Fruit fly (Drosophila melanogaster) whole organism, embryonic: Measurements from ENCODE around the gene UQCR-Q.

Experiments
- CG10565 ChIP-seq: fragments of 200-800 bp; sonication (Bioruptor generic); optimal IDR thresholded peaks from 3 replicates; lab custom pipeline; 2016; ENCODE audit warnings: missing biosample characterization, mild to moderate bottlenecking, missing genetic modification characterization
- CG11504 ChIP-seq: fragments of 200-800 bp; sonication (Bioruptor generic); optimal IDR thresholded peaks from 3 replicates; lab custom pipeline; 2019; ENCODE audit warnings: missing biosample characterization, mild to moderate bottlenecking, missing genetic modification characterization, moderate library complexity
- CG11695 ChIP-seq: fragments of 200-800 bp; sonication (Bioruptor generic); IDR thresholded peaks from 3 replicates; pipeline ENCODE4 v1.3.6; 2022; ENCODE audit warnings: missing biosample characterization, missing genetic modification characterization
- CG12104 ChIP-seq: fragments of 200-800 bp; sonication (Bioruptor generic); optimal IDR thresholded peaks from 3 replicates; lab custom pipeline; 2016; ENCODE audit warnings: missing biosample characterization, missing genetic modification characterization
- CG12744 ChIP-seq: fragments of 200-800 bp; sonication (Bioruptor generic); optimal IDR thresholded peaks from 2 replicates; lab custom pipeline; 2016; ENCODE audit warnings: missing biosample characterization, missing genetic modification characterization
- CG14667 ChIP-seq: fragments of 200-800 bp; sonication (Bioruptor generic); IDR thresholded peaks from 2 replicates; pipeline ENCODE4 v1.3.6; 2022; ENCODE audit warnings: missing biosample characterization, missing genetic modification characterization
- CG15514 ChIP-seq: fragments of 200-800 bp; sonication (Bioruptor generic); optimal IDR thresholded peaks from 3 replicates; lab custom pipeline; 2017; ENCODE audit warnings: missing biosample characterization, missing genetic modification characterization, mild to moderate bottlenecking, moderate library complexity, missing genetic modification reagents
- CG15696 ChIP-seq: fragments of 200-800 bp; sonication (Bioruptor generic); optimal IDR thresholded peaks from 2 replicates; lab custom pipeline; 2019; ENCODE audit warnings: missing biosample characterization, mild to moderate bottlenecking, missing genetic modification characterization, moderate library complexity
- CG1603 ChIP-seq: fragments of 200-800 bp; sonication (Bioruptor generic); optimal IDR thresholded peaks from 2 replicates; lab custom pipeline; 2019; ENCODE audit warnings: missing biosample characterization, mild to moderate bottlenecking, missing genetic modification characterization, moderate library complexity
- CG17361 ChIP-seq: fragments of 200-800 bp; sonication (Bioruptor generic); IDR thresholded peaks from 3 replicates; pipeline ENCODE4 v1.3.6; 2022; ENCODE audit warnings: missing biosample characterization, missing genetic modification characterization
- CG3163 ChIP-seq: fragments of 200-800 bp; sonication (Bioruptor generic); optimal IDR thresholded peaks from 3 replicates; lab custom pipeline; 2016; ENCODE audit warnings: missing biosample characterization, missing genetic modification characterization
- CG3838 ChIP-seq: fragments of 200-800 bp; sonication (Bioruptor generic); optimal IDR thresholded peaks from 3 replicates; lab custom pipeline; 2016; ENCODE audit warnings: missing biosample characterization, missing genetic modification characterization
- CG4707 ChIP-seq: fragments of 200-800 bp; sonication (Bioruptor generic); optimal IDR thresholded peaks from 2 replicates; lab custom pipeline; 2018; ENCODE audit warnings: missing biosample characterization, mild to moderate bottlenecking, missing genetic modification characterization, moderate library complexity
- CG6689 ChIP-seq: fragments of 200-800 bp; sonication (Bioruptor generic); IDR thresholded peaks from 2 replicates; pipeline ENCODE4 v1.3.6; 2022; ENCODE audit warnings: missing biosample characterization, missing genetic modification characterization
- CG9797 ChIP-seq: fragments of 200-800 bp; sonication (Bioruptor generic); optimal IDR thresholded peaks from 3 replicates; lab custom pipeline; 2018; ENCODE audit warnings: missing biosample characterization, mild to moderate bottlenecking, missing genetic modification characterization
- CG9932 ChIP-seq: fragments of 200-800 bp; sonication (Bioruptor generic); IDR thresholded peaks from 2 replicates; pipeline ENCODE4 v1.3.6; 2022; ENCODE audit warnings: missing biosample characterization, missing genetic modification characterization
- Camta ChIP-seq: fragments of 200-800 bp; sonication (Bioruptor generic); optimal IDR thresholded peaks from 2 replicates; lab custom pipeline; 2016; ENCODE audit warnings: missing biosample characterization, missing genetic modification characterization
- CkIIα-i1 ChIP-seq: fragments of 200-800 bp; sonication (Bioruptor generic); IDR thresholded peaks from 2 replicates; pipeline ENCODE4 v1.3.6; 2022; ENCODE audit warnings: missing biosample characterization, missing genetic modification characterization
- Fer2 ChIP-seq: fragments of 200-800 bp; sonication (Bioruptor generic); optimal IDR thresholded peaks from 2 replicates; lab custom pipeline; 2018; ENCODE audit warnings: missing biosample characterization, mild to moderate bottlenecking, missing genetic modification characterization, moderate library complexity
- Hr3 ChIP-seq: fragments of 200-800 bp; sonication (Bioruptor generic); optimal IDR thresholded peaks from 3 replicates; lab custom pipeline; 2016; ENCODE audit warnings: missing biosample characterization, missing genetic modification characterization
- Med ChIP-seq: fragments of 200-800 bp; sonication (Bioruptor generic); peaks from one replicate; lab custom pipeline; 2016; ENCODE audit warnings: missing biosample characterization, missing genetic modification characterization, mild to moderate bottlenecking, inconsistent platforms, moderate library complexity
- Meics ChIP-seq: fragments of 200-800 bp; sonication (Bioruptor generic); optimal IDR thresholded peaks from 2 replicates; lab custom pipeline; 2017; ENCODE audit warnings: missing biosample characterization, mild to moderate bottlenecking, missing genetic modification characterization
- Neu2 ChIP-seq: fragments of 200-800 bp; sonication (Bioruptor generic); optimal IDR thresholded peaks from 3 replicates; lab custom pipeline; 2016; ENCODE audit warnings: missing biosample characterization, missing genetic modification characterization, borderline replicate concordance
- Oli ChIP-seq: fragments of 200-800 bp; sonication (Bioruptor generic); optimal IDR thresholded peaks from 2 replicates; lab custom pipeline; 2018; ENCODE audit warnings: missing biosample characterization, mild to moderate bottlenecking, missing genetic modification characterization, moderate library complexity
- Optix ChIP-seq: fragments of 200-800 bp; sonication (Bioruptor generic); IDR thresholded peaks from 3 replicates; pipeline ENCODE4 v1.3.6; 2022; ENCODE audit warnings: missing biosample characterization, missing genetic modification characterization
- Ptx1 ChIP-seq: fragments of 200-800 bp; sonication (Bioruptor generic); IDR thresholded peaks from 2 replicates; pipeline ENCODE4 v1.3.6; 2022; ENCODE audit warnings: missing biosample characterization, missing genetic modification characterization
- Spps ChIP-seq: fragments of 200-800 bp; sonication (Bioruptor generic); optimal IDR thresholded peaks from 2 replicates; lab custom pipeline; 2018; ENCODE audit warnings: missing biosample characterization, mild to moderate bottlenecking, missing genetic modification characterization
- abd-A ChIP-seq: fragments of 200-800 bp; sonication (Bioruptor generic); optimal IDR thresholded peaks from 3 replicates; lab custom pipeline; 2019; ENCODE audit warnings: missing biosample characterization, mild to moderate bottlenecking, missing genetic modification characterization, moderate library complexity
- al ChIP-seq: fragments of 200-800 bp; sonication (Bioruptor generic); IDR thresholded peaks from 2 replicates; pipeline ENCODE4 v1.3.6; 2022; ENCODE audit warnings: missing biosample characterization, missing genetic modification characterization
- dmrt11E ChIP-seq: fragments of 200-800 bp; sonication (Bioruptor generic); optimal IDR thresholded peaks from 3 replicates; lab custom pipeline; 2018; ENCODE audit warnings: missing biosample characterization, mild to moderate bottlenecking, missing genetic modification characterization, moderate library complexity
- fd96Cb ChIP-seq: fragments of 200-800 bp; sonication (Bioruptor generic); optimal IDR thresholded peaks from 2 replicates; lab custom pipeline; 2018; ENCODE audit warnings: missing biosample characterization, mild to moderate bottlenecking, missing genetic modification characterization, moderate library complexity
- fru ChIP-seq: fragments of >200 bp; optimal IDR thresholded peaks from 2 replicates; lab custom pipeline; 2017
- ham ChIP-seq: fragments of 200-800 bp; sonication (Bioruptor generic); IDR thresholded peaks from 2 replicates; pipeline ENCODE4 v1.3.6; 2022; ENCODE audit warnings: missing biosample characterization, missing genetic modification characterization
- hkb ChIP-seq, 2 experiments: fragments of 200-800 bp in 1 of 2; fragments of >200 bp in 1 of 2; sonication (Bioruptor generic) in 1 of 2; IDR thresholded peaks in 1 of 2; optimal IDR thresholded peaks in 1 of 2; 2 replicates each; pipeline versions ENCODE4 v1.3.6 to Lab custom; 2017 to 2022; ENCODE audit warnings: missing biosample characterization in 1 of 2, missing genetic modification characterization in 1 of 2
- jing ChIP-seq: fragments of 200-800 bp; sonication (Bioruptor generic); optimal IDR thresholded peaks from 2 replicates; lab custom pipeline; 2018; ENCODE audit warnings: missing biosample characterization, mild to moderate bottlenecking, missing genetic modification characterization
- kay ChIP-seq: fragments of 200-800 bp; sonication (Bioruptor generic); optimal IDR thresholded peaks from 2 replicates; lab custom pipeline; 2016; ENCODE audit warnings: missing biosample characterization, missing genetic modification characterization
- kni ChIP-seq: fragments of 200-800 bp; sonication (Bioruptor generic); optimal IDR thresholded peaks from 3 replicates; lab custom pipeline; 2017; ENCODE audit warnings: mild to moderate bottlenecking, missing biosample characterization, missing genetic modification reagents, missing genetic modification characterization
- lola ChIP-seq, 3 experiments: fragments of >200 bp in 2 of 3; fragments of 200-800 bp in 1 of 3; sonication (Bioruptor generic) in 1 of 3; optimal IDR thresholded peaks; 2 replicates each; lab custom pipeline; 2017 to 2019; ENCODE audit warnings: missing biosample characterization in 3 of 3, missing genetic modification characterization in 3 of 3, mild to moderate bottlenecking in 1 of 3, moderate library complexity in 1 of 3
- luna ChIP-seq: fragments of 200-800 bp; sonication (Bioruptor generic); optimal IDR thresholded peaks from 2 replicates; lab custom pipeline; 2016; ENCODE audit warnings: missing biosample characterization, missing genetic modification characterization
- mam ChIP-seq: fragments of 200-800 bp; sonication (Bioruptor generic); optimal IDR thresholded peaks from 3 replicates; lab custom pipeline; 2016; ENCODE audit warnings: missing biosample characterization, missing genetic modification characterization
- oc ChIP-seq: fragments of 200-800 bp; sonication (Bioruptor generic); optimal IDR thresholded peaks from 2 replicates; lab custom pipeline; 2018; ENCODE audit warnings: missing biosample characterization, mild to moderate bottlenecking, missing genetic modification characterization, moderate library complexity
- otp ChIP-seq: fragments of 200-800 bp; sonication (Bioruptor generic); IDR thresholded peaks from 3 replicates; pipeline ENCODE4, ENCODE4 v1.3.6; 2022; ENCODE audit warnings: missing biosample characterization, missing genetic modification characterization
- run ChIP-seq: fragments of 200-800 bp; sonication (Bioruptor generic); optimal IDR thresholded peaks from 3 replicates; lab custom pipeline; 2018; ENCODE audit warnings: missing biosample characterization, mild to moderate bottlenecking, missing genetic modification characterization
- sd ChIP-seq: fragments of 200-800 bp; sonication (Bioruptor generic); optimal IDR thresholded peaks from 3 replicates; lab custom pipeline; 2018; ENCODE audit warnings: missing biosample characterization, mild to moderate bottlenecking, missing genetic modification characterization, moderate library complexity
- tin ChIP-seq: fragments of 200-800 bp; sonication (Bioruptor generic); optimal IDR thresholded peaks from 3 replicates; lab custom pipeline; 2016; ENCODE audit warnings: missing biosample characterization, missing genetic modification characterization
- tio ChIP-seq: fragments of 200-800 bp; sonication (Bioruptor generic); optimal IDR thresholded peaks from 2 replicates; lab custom pipeline; 2017; ENCODE audit warnings: missing biosample characterization, missing genetic modification characterization, inconsistent platforms
- tll ChIP-seq, 2 experiments: fragments of 200-800 bp in 1 of 2; fragments of >200 bp in 1 of 2; sonication (Bioruptor generic) in 1 of 2; optimal IDR thresholded peaks; 2 replicates each; lab custom pipeline; 2017 to 2019; ENCODE audit warnings: missing biosample characterization in 2 of 2, missing genetic modification characterization in 2 of 2, mild to moderate bottlenecking in 1 of 2, moderate library complexity in 1 of 2
- unc-4 ChIP-seq: fragments of 200-800 bp; sonication (Bioruptor generic); IDR thresholded peaks from 2 replicates; pipeline ENCODE4 v1.3.6; 2022; ENCODE audit warnings: missing biosample characterization, missing genetic modification characterization; ENCODE audit not compliant: partially characterized antibody
- usp ChIP-seq: fragments of >200 bp; optimal IDR thresholded peaks from 2 replicates; lab custom pipeline; 2017; ENCODE audit warnings: missing biosample characterization, missing genetic modification characterization

Gene UQCR-Q

dm6 chr3L:17458856-17459518, 15.6 kb upstream of the UQCR-Q start (continued):
- TF ChIP-seq luna: no peak
- TF ChIP-seq CG17361 (GFP tag; lab: Robert Waterston, UW): 0 out of 3 replicates have a peak, but pooled peaks have one; percentile 35
- no peak for TF ChIP-seq Fer2 (tag; lab: Kevin White, UChicago)
- no peak for TF ChIP-seq hkb (optimal IDR thresholded peaks at IDR 0.05; lab: Kevin White, UChicago)
- peak; percentile 59; the same call in 1 of the 2 replicates for TF ChIP-seq hkb (GFP tag; IDR thresholded peaks at IDR 0.05; lab: Robert Waterston, UW)
- peak; percentile 3 for TF ChIP-seq tin
- TF ChIP-seq kay (GFP tag; lab: Kevin White, UChicago): no peak
- TF ChIP-seq CG6689: peak; percentile 60; the same call in 1 of the 2 replicates
- no peak for TF ChIP-seq run (tag; lab: Kevin White, UChicago)
- TF ChIP-seq fd96Cb (tag; lab: Kevin White, UChicago): peak; percentile 18
- TF ChIP-seq sd (tag; lab: Kevin White, UChicago): peak; percentile 51
- peak; percentile 59 for TF ChIP-seq CG11504 (tag; lab: Kevin White, UChicago)
- no peak for TF ChIP-seq usp
- TF ChIP-seq Meics (GFP tag; lab: Kevin White, UChicago): peak; percentile 39
- TF ChIP-seq Spps (tag; lab: Kevin White, UChicago): no peak
- TF ChIP-seq CG9797 (GFP tag; lab: Kevin White, UChicago): no peak
- TF ChIP-seq Med (GFP tag; lab: Kevin White, UChicago): peak; percentile 58
- peak; percentile 63; the same call in 2 of the 3 replicates for TF ChIP-seq CG11695 (GFP tag; lab: Robert Waterston, UW)
- TF ChIP-seq oc: peak; percentile 15
- TF ChIP-seq CG12104 (GFP tag; lab: Kevin White, UChicago): no peak
- no peak for TF ChIP-seq Neu2 (GFP tag; lab: Kevin White, UChicago)
- TF ChIP-seq Hr3: peak; percentile 21
- TF ChIP-seq Ptx1 (GFP tag; lab: Robert Waterston, UW): peak; percentile 41; the same call in 1 of the 2 replicates
- peak in 1 of 3 experiments; percentile 40 for TF ChIP-seq lola (GFP tag; optimal IDR thresholded peaks at IDR 0.05; lab: Kevin White, UChicago)
- TF ChIP-seq CG1603 (tag; lab: Kevin White, UChicago): peak; percentile 16
- peak; percentile 15; the same call in 1 of the 2 replicates for TF ChIP-seq CG14667 (GFP tag; lab: Robert Waterston, UW)
- TF ChIP-seq mam (GFP tag; lab: Kevin White, UChicago): no peak
- no peak for TF ChIP-seq kni (GFP tag; lab: Kevin White, UChicago)
- no peak for TF ChIP-seq Optix (GFP tag; lab: Robert Waterston, UW)
- no peak for TF ChIP-seq CG10565 (GFP tag; lab: Kevin White, UChicago)
- TF ChIP-seq dmrt11E (tag; lab: Kevin White, UChicago): peak; percentile 42
- peak; percentile 12 for TF ChIP-seq tio (GFP tag; lab: Kevin White, UChicago)
- TF ChIP-seq Camta (GFP tag; lab: Kevin White, UChicago): no peak
- TF ChIP-seq unc-4 (GFP tag; lab: Robert Waterston, UW): no peak
- no peak for TF ChIP-seq CG3838 (GFP tag; lab: Kevin White, UChicago)
- TF ChIP-seq CG15514 (GFP tag; lab: Kevin White, UChicago): peak; percentile 13
- TF ChIP-seq otp (GFP tag; lab: Robert Waterston, UW): no peak
- TF ChIP-seq jing: no peak
- TF ChIP-seq CG12744: no peak
- TF ChIP-seq fru (lab: Kevin White, UChicago): no peak
- peak; percentile 37 for TF ChIP-seq abd-A
- no peak for TF ChIP-seq al (GFP tag; lab: Robert Waterston, UW)
- TF ChIP-seq CkIIα-i1 (GFP tag; lab: Robert Waterston, UW): no peak
- no peak for TF ChIP-seq CG4707
- no peak for TF ChIP-seq CG3163 (GFP tag; lab: Kevin White, UChicago)
- TF ChIP-seq tll (GFP tag; optimal IDR thresholded peaks at IDR 0.05; lab: Kevin White, UChicago): no peak
- TF ChIP-seq CG15696 (tag; lab: Kevin White, UChicago): no peak
- no peak; the same call in 1 of the 2 replicates for TF ChIP-seq CG9932 (GFP tag; lab: Robert Waterston, UW)
- TF ChIP-seq ham: no peak
- TF ChIP-seq Oli (tag; lab: Kevin White, UChicago): peak; percentile 41
